Fruit fly (Drosophila melanogaster): Measurements from ENCODE around the gene Sfp24Bb.

- TF ChIP-seq CG12605 (GFP tag; IDR thresholded peaks at IDR 0.05) (no peak), CG4496 (GFP tag; IDR thresholded peaks at IDR 0.05) (no peak), fd96Ca (GFP tag; IDR thresholded peaks at IDR 0.05) (no peak), Pif1A (GFP tag; optimal IDR thresholded peaks at IDR 0.05) (no peak), CG8301 (tag; optimal IDR thresholded peaks at IDR 0.05) (no peak), CG34367 (tag; optimal IDR thresholded peaks at IDR 0.05) (no peak), Snoo (tag; optimal IDR thresholded peaks at IDR 0.05) (no peak)
Observed at dm6 chr2L:3712949-3713416, 43.4 kb upstream of the Sfp24Bb start, which contains the start of the genes CG31955 and CG2818.

Measured in whole organism, pupa.